Fruit fly (Drosophila melanogaster) whole organism, wandering third instar larva: ENCODE data around the gene BoYb.

Experiments used
- CG32264 ChIP-seq: fragments of 200-800 bp; sonication (Bioruptor generic); optimal IDR thresholded peaks from 2 replicates; lab custom pipeline; 2016; ENCODE audit warnings: missing biosample characterization, missing genetic modification characterization
- Hnf4 ChIP-seq: fragments of 200-800 bp; sonication (Bioruptor generic); optimal IDR thresholded peaks from 2 replicates; lab custom pipeline; 2016; ENCODE audit warnings: missing biosample characterization, mild to moderate bottlenecking, missing genetic modification characterization
- Hr83 ChIP-seq: fragments of 200-300 bp; sonication (Bioruptor generic); optimal IDR thresholded peaks from 2 replicates; lab custom pipeline; 2016; ENCODE audit warnings: missing biosample characterization, mild to moderate bottlenecking, missing genetic modification characterization, moderate library complexity; ENCODE audit not compliant: poor library complexity, severe bottlenecking
- OdsH ChIP-seq: fragments of 200-800 bp; sonication (Bioruptor generic); optimal IDR thresholded peaks from 2 replicates; lab custom pipeline; 2016; ENCODE audit warnings: missing biosample characterization, mild to moderate bottlenecking, missing genetic modification characterization
- br ChIP-seq: fragments of 200-800 bp; sonication (Bioruptor generic); optimal IDR thresholded peaks from 2 replicates; lab custom pipeline; 2016; ENCODE audit warnings: missing biosample characterization, missing genetic modification characterization
- brk ChIP-seq: fragments of 200-800 bp; sonication (Bioruptor generic); optimal IDR thresholded peaks from 2 replicates; lab custom pipeline; 2016; ENCODE audit warnings: missing biosample characterization, mild to moderate bottlenecking, missing genetic modification characterization
- dl ChIP-seq, 2 experiments: fragments of 175-275, 200-275 bp in 1 of 2; fragments of 200-275 bp in 1 of 2; sonication (Bioruptor generic); optimal IDR thresholded peaks; lab custom pipeline; 2018; ENCODE audit warnings: mild to moderate bottlenecking in 2 of 2, missing biosample characterization in 2 of 2, missing genetic modification characterization in 2 of 2, moderate library complexity in 2 of 2; ENCODE audit not compliant: partially characterized antibody in 2 of 2, insufficient read depth in 1 of 2
- foxo ChIP-seq, 2 experiments: fragments of 200-800 bp; sonication (Bioruptor generic); optimal IDR thresholded peaks; 2 replicates in 1 of 2; 3 replicates in 1 of 2; lab custom pipeline; 2016 to 2017; ENCODE audit warnings: missing biosample characterization in 2 of 2, missing genetic modification characterization in 2 of 2
- fru ChIP-seq: fragments of 200-800 bp; sonication (Bioruptor generic); optimal IDR thresholded peaks from 3 replicates; lab custom pipeline; 2016; ENCODE audit warnings: missing biosample characterization, mild to moderate bottlenecking, missing genetic modification characterization
- lola ChIP-seq: fragments of >200 bp; optimal IDR thresholded peaks from 2 replicates; lab custom pipeline; 2017; ENCODE audit warnings: missing biosample characterization, missing genetic modification characterization
- sage ChIP-seq: fragments of 200-800 bp; sonication (Bioruptor generic); optimal IDR thresholded peaks from 2 replicates; lab custom pipeline; 2016; ENCODE audit warnings: missing biosample characterization, mild to moderate bottlenecking, missing genetic modification characterization
- sv ChIP-seq: fragments of 200-800 bp; sonication (Bioruptor generic); optimal IDR thresholded peaks from 3 replicates; lab custom pipeline; 2016; ENCODE audit warnings: missing biosample characterization, missing genetic modification characterization
- tai ChIP-seq: sonication (Bioruptor generic); optimal IDR thresholded peaks from 2 replicates; lab custom pipeline; 2016; ENCODE audit warnings: missing biosample characterization, missing genetic modification characterization
- usp ChIP-seq: fragments of >200 bp; optimal IDR thresholded peaks from 2 replicates; lab custom pipeline; 2017; ENCODE audit warnings: missing biosample characterization, missing genetic modification characterization

dm6 chr3L:22884481-22884880, 17.2 kb upstream of the BoYb start:
- TF ChIP-seq br (no peak), fru (GFP tag; lab: Kevin White, UChicago) (no peak), sv (GFP tag; lab: Kevin White, UChicago) (no peak), usp (GFP tag; lab: Kevin White, UChicago) (no peak), lola (no peak), foxo (GFP tag; optimal IDR thresholded peaks at IDR 0.05; lab: Kevin White, UChicago) (no peak), Hr83 (GFP tag; lab: Kevin White, UChicago) (no peak), CG32264 (no peak), brk (GFP tag; lab: Kevin White, UChicago) (no peak), dl (GFP tag; optimal IDR thresholded peaks at IDR 0.05; lab: Kevin White, UChicago; ENCODE audit: insufficient read depth in 1 of 2, partially characterized antibody in 2 of 2) (no peak), OdsH (GFP tag; lab: Kevin White, UChicago) (no peak), Hnf4 (no peak), sage (GFP tag; lab: Kevin White, UChicago) (no peak), tai (no peak)
